Fruit fly (Drosophila melanogaster) whole organism, embryonic: ENCODE measurements around the gene Scgalpha.

Source experiments
- B-H2 ChIP-seq: fragments of 200-800 bp; sonication (Bioruptor generic); optimal IDR thresholded peaks from 2 replicates; lab custom pipeline; 2018; ENCODE audit warnings: missing biosample characterization, mild to moderate bottlenecking, missing genetic modification characterization
- CG10267 ChIP-seq: fragments of 200-800 bp; sonication (Bioruptor generic); optimal IDR thresholded peaks from 2 replicates; lab custom pipeline; 2018; ENCODE audit warnings: missing biosample characterization, mild to moderate bottlenecking, missing genetic modification characterization, moderate library complexity
- CG13775 ChIP-seq: fragments of 200-800 bp; sonication (Bioruptor generic); optimal IDR thresholded peaks from 3 replicates; lab custom pipeline; 2017; ENCODE audit warnings: missing biosample characterization, mild to moderate bottlenecking, missing genetic modification characterization
- CG14050 ChIP-seq: fragments of 200-800 bp; sonication (Bioruptor generic); IDR thresholded peaks from 3 replicates; pipeline ENCODE4 v1.3.6; 2022; ENCODE audit warnings: missing biosample characterization, missing genetic modification characterization
- CG14860 ChIP-seq: fragments of 200-800 bp; sonication (Bioruptor generic); IDR thresholded peaks from 3 replicates; pipeline ENCODE4 v1.3.6; 2022; ENCODE audit warnings: missing biosample characterization, missing genetic modification characterization; ENCODE audit not compliant: partially characterized antibody
- CG15073 ChIP-seq: fragments of 200-800 bp; sonication (Bioruptor generic); optimal IDR thresholded peaks from 2 replicates; lab custom pipeline; 2016; ENCODE audit warnings: missing biosample characterization, missing genetic modification characterization
- CG1529 ChIP-seq: fragments of 200-800 bp; sonication (Bioruptor generic); optimal IDR thresholded peaks from 3 replicates; lab custom pipeline; 2018; ENCODE audit warnings: missing biosample characterization, missing genetic modification characterization
- CG18262 ChIP-seq: fragments of 200-800 bp; optimal IDR thresholded peaks from 3 replicates; lab custom pipeline; 2019; ENCODE audit warnings: missing biosample characterization, mild to moderate bottlenecking, missing genetic modification characterization, moderate library complexity
- CG2120 ChIP-seq: fragments of 200-800 bp; sonication (Bioruptor generic); optimal IDR thresholded peaks from 3 replicates; lab custom pipeline; 2016; ENCODE audit warnings: missing biosample characterization, missing genetic modification characterization
- CG3065 ChIP-seq: fragments of 200-800 bp; sonication (Bioruptor generic); optimal IDR thresholded peaks from 2 replicates; lab custom pipeline; 2016; ENCODE audit warnings: missing biosample characterization, missing genetic modification characterization
- CG3726 ChIP-seq: fragments of 200-800 bp; sonication (Bioruptor generic); IDR thresholded peaks from 3 replicates; pipeline ENCODE4, ENCODE4 v1.3.6; 2022; ENCODE audit warnings: missing biosample characterization, missing genetic modification characterization
- CG43689 ChIP-seq: fragments of 200-800 bp; sonication (Bioruptor generic); IDR thresholded peaks from 2 replicates; pipeline ENCODE4 v1.3.6; 2022; ENCODE audit warnings: missing biosample characterization, missing genetic modification characterization
- CG7556 ChIP-seq: fragments of 200-800 bp; sonication (Bioruptor generic); optimal IDR thresholded peaks from 2 replicates; lab custom pipeline; 2017; ENCODE audit warnings: missing biosample characterization, mild to moderate bottlenecking, missing genetic modification characterization
- CG7839 ChIP-seq: fragments of 200-800 bp; sonication (Bioruptor generic); optimal IDR thresholded peaks from 3 replicates; lab custom pipeline; 2018; ENCODE audit warnings: missing biosample characterization, mild to moderate bottlenecking, missing genetic modification characterization, moderate library complexity
- CG7963 ChIP-seq: fragments of 200-800 bp; sonication (Bioruptor generic); IDR thresholded peaks from 3 replicates; pipeline ENCODE4 v1.3.6; 2022; ENCODE audit warnings: missing biosample characterization, missing genetic modification characterization; ENCODE audit not compliant: partially characterized antibody
- CG9932 ChIP-seq: fragments of 200-800 bp; sonication (Bioruptor generic); IDR thresholded peaks from 2 replicates; pipeline ENCODE4 v1.3.6; 2022; ENCODE audit warnings: missing biosample characterization, missing genetic modification characterization
- Deaf1 ChIP-seq: fragments of 200-800 bp; optimal IDR thresholded peaks from 3 replicates; lab custom pipeline; 2019; ENCODE audit warnings: missing biosample characterization, mild to moderate bottlenecking, missing genetic modification characterization, moderate library complexity
- GATAe ChIP-seq: fragments of 200-800 bp; sonication (Bioruptor generic); conservative IDR thresholded peaks from 2 replicates; pipeline ENCODE4 v1.3.6; 2022; ENCODE audit warnings: missing biosample characterization, missing genetic modification characterization
- H15 ChIP-seq: fragments of 200-800 bp; sonication (Bioruptor generic); IDR thresholded peaks from 3 replicates; pipeline ENCODE4 v1.3.6; 2022; ENCODE audit warnings: missing biosample characterization, missing genetic modification characterization
- H2.0 ChIP-seq: fragments of 200-800 bp; sonication (Bioruptor generic); IDR thresholded peaks from 2 replicates; pipeline ENCODE4 v1.3.6; 2022; ENCODE audit warnings: missing biosample characterization, missing genetic modification characterization
- Hand ChIP-seq: fragments of 200-800 bp; sonication (Bioruptor generic); optimal IDR thresholded peaks from 2 replicates; lab custom pipeline; 2017; ENCODE audit warnings: mild to moderate bottlenecking, missing biosample characterization, missing genetic modification reagents, missing genetic modification characterization
- Hr51 ChIP-seq, 2 experiments: fragments of 200-800 bp; sonication (Bioruptor generic); optimal IDR thresholded peaks; 2 replicates in 1 of 2; 3 replicates in 1 of 2; lab custom pipeline; 2016 to 2018; ENCODE audit warnings: missing biosample characterization in 2 of 2, missing genetic modification characterization in 2 of 2, mild to moderate bottlenecking in 1 of 2, moderate library complexity in 1 of 2
- Hsf ChIP-seq: fragments of 200-800 bp; sonication (Bioruptor generic); optimal IDR thresholded peaks from 3 replicates; lab custom pipeline; 2016; ENCODE audit warnings: missing biosample characterization, missing genetic modification characterization
- Oaz ChIP-seq: fragments of 200-800 bp; sonication (Bioruptor generic); IDR thresholded peaks from 2 replicates; pipeline ENCODE4 v1.3.6; 2022; ENCODE audit warnings: missing biosample characterization, missing genetic modification characterization
- Sry-β ChIP-seq: fragments of 200-800 bp; sonication (Bioruptor generic); optimal IDR thresholded peaks from 2 replicates; lab custom pipeline; 2018; ENCODE audit warnings: missing biosample characterization, mild to moderate bottlenecking, missing genetic modification characterization, moderate library complexity
- Vsx1 ChIP-seq: fragments of 200-800 bp; sonication (Bioruptor generic); optimal IDR thresholded peaks from 2 replicates; lab custom pipeline; 2017; ENCODE audit warnings: missing biosample characterization, mild to moderate bottlenecking, missing genetic modification characterization, missing genetic modification reagents
- Xrp1 ChIP-seq: fragments of 200-800 bp; sonication (Bioruptor generic); IDR thresholded peaks from 2 replicates; pipeline ENCODE4 v1.3.6; 2022; ENCODE audit warnings: missing biosample characterization, missing genetic modification characterization
- bbx ChIP-seq: fragments of 200-800 bp; sonication (Bioruptor generic); IDR thresholded peaks from 2 replicates; pipeline ENCODE4 v1.3.6; 2022; ENCODE audit warnings: missing biosample characterization, missing genetic modification characterization; ENCODE audit not compliant: partially characterized antibody
- cg ChIP-seq: fragments of 200-800 bp; sonication (Bioruptor generic); optimal IDR thresholded peaks from 3 replicates; lab custom pipeline; 2019; ENCODE audit warnings: missing biosample characterization, mild to moderate bottlenecking, missing genetic modification characterization, moderate library complexity
- chif ChIP-seq, 2 experiments: fragments of 200-800 bp; sonication (Bioruptor generic); optimal IDR thresholded peaks; 3 replicates each; lab custom pipeline; 2016; ENCODE audit warnings: missing biosample characterization in 2 of 2, missing genetic modification characterization in 2 of 2
- chinmo ChIP-seq: fragments of 200-800 bp; sonication (Bioruptor generic); IDR thresholded peaks from 4 replicates; pipeline ENCODE4 v1.3.6; 2022; ENCODE audit warnings: missing biosample characterization, missing genetic modification characterization; ENCODE audit not compliant: partially characterized antibody
- dati ChIP-seq: fragments of 200-800 bp; sonication (Bioruptor generic); IDR thresholded peaks from 2 replicates; pipeline ENCODE4 v1.3.6; 2022; ENCODE audit warnings: missing biosample characterization, missing genetic modification characterization
- dysf ChIP-seq: fragments of 200-800 bp; sonication (Bioruptor generic); IDR thresholded peaks from 3 replicates; pipeline ENCODE4 v1.3.6; 2022; ENCODE audit warnings: missing biosample characterization, missing genetic modification characterization
- eve ChIP-seq, 2 experiments: fragments of >200 bp; optimal IDR thresholded peaks; 2 replicates each; lab custom pipeline; 2017; ENCODE audit warnings: missing biosample characterization in 2 of 2, missing genetic modification characterization in 2 of 2
- eyg ChIP-seq: fragments of 200-800 bp; sonication (Bioruptor generic); optimal IDR thresholded peaks from 3 replicates; lab custom pipeline; 2016; ENCODE audit warnings: missing biosample characterization, missing genetic modification characterization
- gsb ChIP-seq: fragments of 200-800 bp; sonication (Bioruptor generic); IDR thresholded peaks from 2 replicates; pipeline ENCODE4 v1.3.6; 2022; ENCODE audit warnings: missing biosample characterization, missing genetic modification characterization
- inv ChIP-seq: fragments of 200-800 bp; sonication (Bioruptor generic); IDR thresholded peaks from 2 replicates; pipeline ENCODE4 v1.3.6; 2022; ENCODE audit warnings: missing biosample characterization, missing genetic modification characterization; ENCODE audit not compliant: partially characterized antibody
- jumu ChIP-seq: fragments of 200-800 bp; sonication (Bioruptor generic); optimal IDR thresholded peaks from 3 replicates; lab custom pipeline; 2016; ENCODE audit warnings: missing biosample characterization, missing genetic modification characterization
- kni ChIP-seq: fragments of 200-800 bp; sonication (Bioruptor generic); optimal IDR thresholded peaks from 3 replicates; lab custom pipeline; 2017; ENCODE audit warnings: mild to moderate bottlenecking, missing biosample characterization, missing genetic modification reagents, missing genetic modification characterization
- knrl ChIP-seq: fragments of 200-800 bp; sonication (Bioruptor generic); IDR thresholded peaks from 3 replicates; pipeline ENCODE4 v1.3.6; 2022; ENCODE audit warnings: missing biosample characterization, missing genetic modification characterization; ENCODE audit not compliant: partially characterized antibody
- lbe ChIP-seq: fragments of 200-800 bp; sonication (Bioruptor generic); optimal IDR thresholded peaks from 2 replicates; lab custom pipeline; 2016; ENCODE audit warnings: missing biosample characterization, mild to moderate bottlenecking, missing genetic modification characterization
- mld ChIP-seq: fragments of 200-800 bp; sonication (Bioruptor generic); IDR thresholded peaks from 3 replicates; pipeline ENCODE4 v1.3.6; 2022; ENCODE audit warnings: missing biosample characterization, missing genetic modification characterization; ENCODE audit not compliant: partially characterized antibody
- nmo ChIP-seq: fragments of 200-800 bp; sonication (Bioruptor generic); optimal IDR thresholded peaks from 2 replicates; lab custom pipeline; 2018; ENCODE audit warnings: missing biosample characterization, mild to moderate bottlenecking, missing genetic modification characterization, moderate library complexity
- pnt ChIP-seq: fragments of 200-800 bp; sonication (Bioruptor generic); optimal IDR thresholded peaks from 3 replicates; lab custom pipeline; 2016; ENCODE audit warnings: missing biosample characterization, missing genetic modification characterization
- pum ChIP-seq: fragments of 200-800 bp; sonication (Bioruptor generic); optimal IDR thresholded peaks from 2 replicates; lab custom pipeline; 2016; ENCODE audit warnings: missing biosample characterization, missing genetic modification characterization
- ranshi ChIP-seq: fragments of 200-800 bp; sonication (Bioruptor generic); IDR thresholded peaks from 2 replicates; pipeline ENCODE4 v1.3.6; 2022; ENCODE audit warnings: missing biosample characterization, missing genetic modification characterization
- repo ChIP-seq: fragments of 200-800 bp; sonication (Bioruptor generic); optimal IDR thresholded peaks from 2 replicates; lab custom pipeline; 2016; ENCODE audit warnings: missing biosample characterization, missing genetic modification characterization
- sim ChIP-seq: fragments of 200-800 bp; sonication (Bioruptor generic); IDR thresholded peaks from 2 replicates; pipeline ENCODE4 v1.3.6; 2022; ENCODE audit warnings: missing biosample characterization, missing genetic modification characterization
- zfh2 ChIP-seq: fragments of 200-800 bp; sonication (Bioruptor generic); optimal IDR thresholded peaks from 2 replicates; lab custom pipeline; 2016; ENCODE audit warnings: missing biosample characterization, missing genetic modification characterization

The Scgalpha gene

dm6 chr2L:8292159-8292887 is 10.9 kb upstream of the Scgalpha start (continued):
- TF ChIP-seq Vsx1 (GFP tag; lab: Kevin White, UChicago) (peak; percentile 89), Deaf1 (tag; lab: Kevin White, UChicago) (peak; percentile 83), mld (GFP tag; lab: Robert Waterston, UW) (no peak), Hr51 (GFP tag; optimal IDR thresholded peaks at IDR 0.05; lab: Kevin White, UChicago) (peak; percentile 89 to 95), ranshi (peak; percentile 96), chif (GFP tag; optimal IDR thresholded peaks at IDR 0.05; lab: Kevin White, UChicago) (peak; percentile 91 to 96), CG7556 (GFP tag; lab: Kevin White, UChicago) (peak; percentile 97), CG1529 (peak; percentile 93), nmo (GFP tag; lab: Kevin White, UChicago) (peak; percentile 96), repo (GFP tag; lab: Kevin White, UChicago) (peak; percentile 77), inv (no peak), cg (GFP tag; lab: Kevin White, UChicago) (peak; percentile 40), CG13775 (GFP tag; lab: Kevin White, UChicago) (peak; percentile 90), B-H2 (peak; percentile 95), H2.0 (GFP tag; lab: Robert Waterston, UW) (peak; percentile 96), H15 (GFP tag; lab: Robert Waterston, UW) (peak; percentile 96), dati (peak; percentile 91), CG3726 (peak; percentile 93; the same call in 1 of the 3 replicates), Sry-β (GFP tag; lab: Kevin White, UChicago) (peak; percentile 63), CG18262 (tag; lab: Kevin White, UChicago) (peak; percentile 97), CG14050 (peak; percentile 94), Hsf (GFP tag; lab: Kevin White, UChicago) (peak; percentile 96), chinmo (GFP tag; lab: Robert Waterston, UW) (0 out of 4 replicates have a peak, but pooled peaks have one; percentile 59), pnt (GFP tag; lab: Kevin White, UChicago) (peak; percentile 92), lbe (GFP tag; lab: Kevin White, UChicago) (peak; percentile 32), jumu (GFP tag; lab: Kevin White, UChicago) (peak; percentile 92), CG9932 (GFP tag; lab: Robert Waterston, UW) (peak; percentile 97), CG2120 (GFP tag; lab: Kevin White, UChicago) (peak; percentile 97), kni (GFP tag; lab: Kevin White, UChicago) (peak; percentile 95), Hand (GFP tag; lab: Kevin White, UChicago) (peak; percentile 89), zfh2 (GFP tag; lab: Kevin White, UChicago) (peak; percentile 92), Oaz (GFP tag; lab: Robert Waterston, UW) (peak; percentile 90), gsb (GFP tag; lab: Robert Waterston, UW) (peak; percentile 93), dysf (peak; percentile 98), CG10267 (tag; lab: Kevin White, UChicago) (peak; percentile 92), eyg (GFP tag; lab: Kevin White, UChicago) (peak; percentile 85), CG7839 (tag; lab: Kevin White, UChicago) (peak; percentile 97), CG15073 (GFP tag; lab: Kevin White, UChicago) (peak; percentile 66), GATAe (peak; percentile 87), knrl (GFP tag; lab: Robert Waterston, UW) (no peak), bbx (GFP tag; lab: Robert Waterston, UW) (no peak), sim (GFP tag; lab: Robert Waterston, UW) (peak; percentile 97), pum (GFP tag; lab: Kevin White, UChicago) (peak; percentile 92), eve (GFP tag; optimal IDR thresholded peaks at IDR 0.05; lab: Kevin White, UChicago) (peak in 1 of 2 experiments; percentile 98), Xrp1 (GFP tag; lab: Robert Waterston, UW) (peak; percentile 98), CG43689 (GFP tag; lab: Robert Waterston, UW) (peak; percentile 90), CG3065 (GFP tag; lab: Kevin White, UChicago) (peak; percentile 76), CG7963 (GFP tag; lab: Robert Waterston, UW) (no peak), CG14860 (GFP tag; lab: Robert Waterston, UW) (no peak)
